Worm (Caenorhabditis elegans): ENCODE measurements around the gene Y43F8B.2.

The Y43F8B.2 gene

ce11 chrV:19502579-19503151 lies 30.2 kb downstream of the Y43F8B.2 start, which contains the start of gene Y43F8B.3:
TSS of gene Y43F8B.3 (plus strand) at chrV:19503101.
- no peak for TF ChIP-seq zip-8 (tag; optimal IDR thresholded peaks at IDR 0.05)
- TF ChIP-seq mls-2 (tag; optimal IDR thresholded peaks at IDR 0.05): no peak
- TF ChIP-seq cnd-1 (tag; optimal IDR thresholded peaks at IDR 0.05): no peak
- TF ChIP-seq blmp-1 (tag; optimal IDR thresholded peaks at IDR 0.05): no peak
- no peak for TF ChIP-seq drap-1 (GFP tag; optimal IDR thresholded peaks at IDR 0.05)
- TF ChIP-seq nhr-237 (tag; optimal IDR thresholded peaks at IDR 0.05): no peak
- no peak for TF ChIP-seq ces-1 (GFP tag; optimal IDR thresholded peaks at IDR 0.05)
- no peak for TF ChIP-seq elt-3 (tag; optimal IDR thresholded peaks at IDR 0.05)
- no peak for TF ChIP-seq ceh-39 (tag; optimal IDR thresholded peaks at IDR 0.05)
- TF ChIP-seq flh-1 (GFP tag; optimal IDR thresholded peaks at IDR 0.05): no peak
- TF ChIP-seq sptf-1 (tag; optimal IDR thresholded peaks at IDR 0.05): no peak
- no peak for TF ChIP-seq tbx-8 (GFP tag; optimal IDR thresholded peaks at IDR 0.05)
- TF ChIP-seq nhr-12 (tag; optimal IDR thresholded peaks at IDR 0.05): no peak
- no peak for TF ChIP-seq unc-39 (tag; optimal IDR thresholded peaks at IDR 0.05)
- no peak for TF ChIP-seq lsy-2 (tag; optimal IDR thresholded peaks at IDR 0.05)
- TF ChIP-seq pha-4 (tag; optimal IDR thresholded peaks at IDR 0.05): no peak
- TF ChIP-seq ztf-11 (tag; optimal IDR thresholded peaks at IDR 0.05): no peak
- no peak for TF ChIP-seq lin-13 (tag; optimal IDR thresholded peaks at IDR 0.05)
- no peak for TF ChIP-seq bed-3 (GFP tag; optimal IDR thresholded peaks at IDR 0.05)

ce11 chrV:19501389-19501788 lies 31.5 kb downstream of the Y43F8B.2 start:
- TF ChIP-seq lin-32 (GFP tag; optimal IDR thresholded peaks at IDR 0.05) (no peak), nhr-76 (tag; optimal IDR thresholded peaks at IDR 0.05) (no peak), unc-62 (GFP tag; optimal IDR thresholded peaks at IDR 0.05) (no peak), cnd-1 (tag; optimal IDR thresholded peaks at IDR 0.05) (no peak), mls-2 (tag; optimal IDR thresholded peaks at IDR 0.05) (no peak), ceh-39 (tag; optimal IDR thresholded peaks at IDR 0.05) (no peak), flh-1 (GFP tag; optimal IDR thresholded peaks at IDR 0.05) (no peak), tbx-8 (GFP tag; optimal IDR thresholded peaks at IDR 0.05) (no peak), lsy-2 (tag; optimal IDR thresholded peaks at IDR 0.05) (no peak), ztf-11 (tag; optimal IDR thresholded peaks at IDR 0.05) (no peak), drap-1 (GFP tag; optimal IDR thresholded peaks at IDR 0.05) (no peak), bed-3 (GFP tag; optimal IDR thresholded peaks at IDR 0.05) (no peak), pha-4 (tag; optimal IDR thresholded peaks at IDR 0.05) (no peak), unc-120 (tag; optimal IDR thresholded peaks at IDR 0.05; ENCODE audit: poor library complexity, severe bottlenecking) (no peak)

ce11 chrV:19497087-19497486 lies 35.8 kb downstream of the Y43F8B.2 start:
- TF ChIP-seq nhr-28 (tag; optimal IDR thresholded peaks at IDR 0.05) (no peak), unc-62 (GFP tag; optimal IDR thresholded peaks at IDR 0.05) (no peak), drap-1 (GFP tag; optimal IDR thresholded peaks at IDR 0.05) (no peak), flh-1 (GFP tag; optimal IDR thresholded peaks at IDR 0.05) (no peak), unc-39 (tag; optimal IDR thresholded peaks at IDR 0.05) (no peak), elt-3 (tag; optimal IDR thresholded peaks at IDR 0.05) (no peak), nhr-76 (tag; optimal IDR thresholded peaks at IDR 0.05) (no peak), ces-1 (GFP tag; optimal IDR thresholded peaks at IDR 0.05) (no peak), nhr-2 (tag; optimal IDR thresholded peaks at IDR 0.05) (no peak), M03D4.4 (tag; optimal IDR thresholded peaks at IDR 0.05) (no peak), ceh-83 (GFP tag; optimal IDR thresholded peaks at IDR 0.05) (no peak), mep-1 (tag; optimal IDR thresholded peaks at IDR 0.05) (no peak), nhr-12 (tag; optimal IDR thresholded peaks at IDR 0.05) (no peak)

- no peak for TF ChIP-seq ztf-11 (tag; optimal IDR thresholded peaks at IDR 0.05)
- no peak for TF ChIP-seq unc-62 (GFP tag; optimal IDR thresholded peaks at IDR 0.05)
- no peak for TF ChIP-seq zip-8 (tag; optimal IDR thresholded peaks at IDR 0.05)
- no peak for TF ChIP-seq ces-1 (GFP tag; optimal IDR thresholded peaks at IDR 0.05)
- no peak for TF ChIP-seq M03D4.4 (tag; optimal IDR thresholded peaks at IDR 0.05)
- no peak for TF ChIP-seq snpc-4 (tag; optimal IDR thresholded peaks at IDR 0.05)
- no peak for TF ChIP-seq mab-5 (tag; optimal IDR thresholded peaks at IDR 0.05)
- TF ChIP-seq nhr-2 (tag; optimal IDR thresholded peaks at IDR 0.05): no peak
- no peak for TF ChIP-seq nhr-28 (tag; optimal IDR thresholded peaks at IDR 0.05)
- no peak for TF ChIP-seq nhr-76 (tag; optimal IDR thresholded peaks at IDR 0.05)
- TF ChIP-seq unc-120 (tag; optimal IDR thresholded peaks at IDR 0.05; ENCODE audit: poor library complexity, severe bottlenecking): no peak
- no peak for TF ChIP-seq elt-3 (tag; optimal IDR thresholded peaks at IDR 0.05)
- TF ChIP-seq pha-4 (tag; optimal IDR thresholded peaks at IDR 0.05): no peak
- no peak for TF ChIP-seq tbx-8 (GFP tag; optimal IDR thresholded peaks at IDR 0.05)
- TF ChIP-seq sptf-1 (tag; optimal IDR thresholded peaks at IDR 0.05): no peak
- no peak for TF ChIP-seq drap-1 (GFP tag; optimal IDR thresholded peaks at IDR 0.05)
- no peak for TF ChIP-seq ceh-39 (tag; optimal IDR thresholded peaks at IDR 0.05)
- no peak for TF ChIP-seq mls-2 (tag; optimal IDR thresholded peaks at IDR 0.05)
- no peak for TF ChIP-seq unc-39 (tag; optimal IDR thresholded peaks at IDR 0.05)
- no peak for TF ChIP-seq cnd-1 (tag; optimal IDR thresholded peaks at IDR 0.05)
Measured at ce11 chrV:19495587-19495986, 37.3 kb downstream of the Y43F8B.2 start, which contains the start of gene scl-21. TSS of gene scl-21 (minus strand) at chrV:19495687.

Data from whole organism, mixed stage, embryonic.